Worm (Caenorhabditis elegans): ENCODE data around the gene F44A2.7.

DNA sequence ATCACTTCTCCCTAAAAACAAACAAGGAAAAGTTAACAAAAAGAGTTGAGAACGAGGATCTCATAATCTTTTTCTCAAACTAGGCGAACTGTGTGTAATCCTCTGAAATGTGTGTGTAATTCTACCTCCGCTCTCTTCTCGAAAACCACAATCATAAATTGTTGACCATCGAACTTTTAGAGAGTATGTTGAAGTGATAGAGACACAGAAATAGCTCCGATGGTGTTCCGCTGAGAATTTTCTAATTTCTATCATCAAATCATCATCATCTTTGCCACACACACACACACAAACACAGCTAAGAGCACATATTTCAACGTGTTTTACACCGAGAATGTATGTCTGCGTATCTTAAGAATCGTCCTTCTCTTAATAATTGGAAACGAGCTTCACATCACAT is 25.7 kb upstream of the F44A2.7 start:
- TF ChIP-seq W03F9.2 (tag; optimal IDR thresholded peaks at IDR 0.05) (no peak), dao-5 (tag; optimal IDR thresholded peaks at IDR 0.05) (no peak), him-1 (tag; optimal IDR thresholded peaks at IDR 0.05) (no peak)

Data from whole organism, L4/young adult.